Worm (Caenorhabditis elegans) whole organism, young adult: ENCODE results near the gene pqn-76.

Experiments used
- B0019.2 ChIP-seq: fragments of 200-800 bp; sonication (Bioruptor generic); conservative IDR thresholded peaks from 2 replicates; pipeline ENCODE4 v1.3.6; 2022; ENCODE audit warnings: missing genetic modification reagents, missing genetic modification characterization, missing compliant biosample characterization
- B0035.1 ChIP-seq: sonication (generic microtip); optimal IDR thresholded peaks from 2 replicates; lab custom pipeline; 2016; ENCODE audit warnings: missing genetic modification characterization, mild to moderate bottlenecking, missing compliant biosample characterization, missing genotype, missing genetic modification reagents
- C06A6.2 ChIP-seq: fragments of 200-800 bp; sonication (Bioruptor generic); conservative IDR thresholded peaks from 2 replicates; pipeline ENCODE4 v1.3.6; 2022; ENCODE audit warnings: missing genetic modification characterization, missing compliant biosample characterization
- D2030.7 ChIP-seq: fragments of 200-800 bp; sonication (Bioruptor generic); IDR thresholded peaks from 2 replicates; pipeline ENCODE4 v1.3.6; 2022; ENCODE audit warnings: missing genetic modification reagents, missing genetic modification characterization, missing compliant biosample characterization
- F22D6.2 ChIP-seq: sonication (generic microtip); optimal IDR thresholded peaks from 2 replicates; lab custom pipeline; 2016; ENCODE audit warnings: mild to moderate bottlenecking, missing genetic modification characterization, missing compliant biosample characterization
- F33H1.4 ChIP-seq: fragments of 200-800 bp; sonication (Bioruptor generic); IDR thresholded peaks from 2 replicates; pipeline ENCODE4 v1.3.6; 2022; ENCODE audit warnings: missing genetic modification reagents, missing genetic modification characterization, missing compliant biosample characterization
- F57C9.4 ChIP-seq: sonication (generic microtip); optimal IDR thresholded peaks from 2 replicates; lab custom pipeline; 2017; ENCODE audit warnings: mild to moderate bottlenecking, missing genetic modification characterization, missing compliant biosample characterization
- K12H6.12 ChIP-seq: fragments of 200-800 bp; sonication (Bioruptor generic); optimal IDR thresholded peaks from 2 replicates; lab custom pipeline; 2018; ENCODE audit warnings: mild to moderate bottlenecking, missing genetic modification characterization, missing compliant biosample characterization
- T07F8.4 ChIP-seq: sonication (generic microtip); optimal IDR thresholded peaks from 2 replicates; lab custom pipeline; 2016; ENCODE audit warnings: mild to moderate bottlenecking, missing genetic modification characterization, moderate library complexity, missing compliant biosample characterization
- T26A5.8 ChIP-seq: sonication (generic microtip); optimal IDR thresholded peaks from 2 replicates; lab custom pipeline; 2016; ENCODE audit warnings: missing genetic modification characterization, missing compliant biosample characterization
- Y56A3A.18 ChIP-seq: fragments of 200-800 bp; sonication (Bioruptor generic); IDR thresholded peaks from 2 replicates; pipeline ENCODE4 v1.3.6; 2022; ENCODE audit warnings: missing genetic modification reagents, missing genetic modification characterization, missing compliant biosample characterization
- aptf-2 ChIP-seq: fragments of 200-800 bp; sonication (Bioruptor generic); conservative IDR thresholded peaks from 2 replicates; pipeline ENCODE4 v1.3.6; 2022; ENCODE audit warnings: missing genetic modification reagents, missing genetic modification characterization, missing compliant biosample characterization
- aptf-3 ChIP-seq: fragments of 200-800 bp; sonication (Bioruptor generic); IDR thresholded peaks from 2 replicates; pipeline ENCODE4 v1.3.6; 2022; ENCODE audit warnings: missing genetic modification characterization, missing compliant biosample characterization
- attf-5 ChIP-seq: fragments of 200-800 bp; sonication (Bioruptor generic); optimal IDR thresholded peaks from 2 replicates; lab custom pipeline; 2018; ENCODE audit warnings: mild to moderate bottlenecking, missing genetic modification characterization, missing compliant biosample characterization
- attf-6 ChIP-seq: fragments of 200-800 bp; sonication (Bioruptor generic); IDR thresholded peaks from 2 replicates; pipeline ENCODE4 v1.3.6; 2022; ENCODE audit warnings: missing genetic modification reagents, missing genetic modification characterization, missing compliant biosample characterization
- bed-2 ChIP-seq: fragments of 200-800 bp; sonication (Bioruptor generic); IDR thresholded peaks from 2 replicates; pipeline ENCODE4 v1.3.6; 2022; ENCODE audit warnings: missing genetic modification reagents, missing genetic modification characterization, missing compliant biosample characterization
- ccch-3 ChIP-seq: fragments of 200-800 bp; sonication (Bioruptor generic); optimal IDR thresholded peaks from 2 replicates; lab custom pipeline; 2018; ENCODE audit warnings: mild to moderate bottlenecking, missing genetic modification characterization, missing compliant biosample characterization
- cebp-1 ChIP-seq, 2 experiments: fragments of 200-800 bp in 1 of 2; sonication (Bioruptor generic) in 1 of 2; sonication (generic microtip) in 1 of 2; IDR thresholded peaks in 1 of 2; optimal IDR thresholded peaks in 1 of 2; 2 replicates each; pipeline versions ENCODE4 v1.3.6 to Lab custom; 2017 to 2022; ENCODE audit warnings: missing compliant biosample characterization in 2 of 2, missing genetic modification characterization in 2 of 2, mild to moderate bottlenecking in 1 of 2, missing genetic modification reagents in 1 of 2, moderate library complexity in 1 of 2
- ceh-100 ChIP-seq: fragments of 200-800 bp; sonication (Bioruptor generic); IDR thresholded peaks from 2 replicates; pipeline ENCODE4 v1.3.6; 2022; ENCODE audit warnings: missing genetic modification reagents, missing genetic modification characterization, missing compliant biosample characterization
- dox-1 ChIP-seq: fragments of 200-800 bp; sonication (Bioruptor generic); IDR thresholded peaks from 2 replicates; pipeline ENCODE4 v1.3.6; 2022; ENCODE audit warnings: missing genetic modification reagents, missing genetic modification characterization, missing compliant biosample characterization
- dpff-1 ChIP-seq: sonication (generic microtip); optimal IDR thresholded peaks from 2 replicates; lab custom pipeline; 2017; ENCODE audit warnings: mild to moderate bottlenecking, missing genetic modification characterization, missing compliant biosample characterization
- hrde-1 ChIP-seq: sonication (generic microtip); optimal IDR thresholded peaks from 2 replicates; lab custom pipeline; 2016; ENCODE audit warnings: missing genetic modification characterization, mild to moderate bottlenecking, missing compliant biosample characterization, moderate library complexity, missing genotype, missing genetic modification reagents, borderline replicate concordance
- hsf-1 ChIP-seq: fragments of 200-800 bp; sonication (Bioruptor generic); IDR thresholded peaks from 2 replicates; pipeline ENCODE4 v1.3.6; 2022; ENCODE audit warnings: missing genetic modification reagents, missing genetic modification characterization, missing compliant biosample characterization
- let-526 ChIP-seq: fragments of 200-800 bp; sonication (Bioruptor generic); IDR thresholded peaks from 2 replicates; pipeline ENCODE4 v1.3.6; 2022; ENCODE audit warnings: missing genetic modification reagents, missing genetic modification characterization, missing compliant biosample characterization
- lin-40 ChIP-seq: sonication (generic microtip); optimal IDR thresholded peaks from 2 replicates; lab custom pipeline; 2016; ENCODE audit warnings: missing genetic modification characterization, mild to moderate bottlenecking, missing compliant biosample characterization, missing genotype, missing genetic modification reagents
- lir-1 ChIP-seq: fragments of 200-800 bp; sonication (Bioruptor generic); conservative IDR thresholded peaks from 2 replicates; pipeline ENCODE4 v1.3.6; 2022; ENCODE audit warnings: missing genetic modification reagents, missing genetic modification characterization, missing compliant biosample characterization
- lsl-1 ChIP-seq: fragments of 200-800 bp; sonication (Bioruptor generic); optimal IDR thresholded peaks from 2 replicates; lab custom pipeline; 2018; ENCODE audit warnings: mild to moderate bottlenecking, missing genetic modification characterization, moderate library complexity, missing compliant biosample characterization
- mcd-1 ChIP-seq: fragments of 200-800 bp; sonication (Bioruptor generic); IDR thresholded peaks from 2 replicates; pipeline ENCODE4 v1.3.6; 2022; ENCODE audit warnings: missing genetic modification reagents, missing genetic modification characterization, missing compliant biosample characterization
- nfyb-1 ChIP-seq: fragments of 200-800 bp; sonication (Bioruptor generic); IDR thresholded peaks from 2 replicates; pipeline ENCODE4 v1.3.6; 2022; ENCODE audit warnings: missing genetic modification reagents, missing genetic modification characterization, missing compliant biosample characterization
- nhr-120 ChIP-seq: fragments of 200-800 bp; sonication (Bioruptor generic); IDR thresholded peaks from 2 replicates; pipeline ENCODE4 v1.3.6; 2022; ENCODE audit warnings: missing genetic modification characterization, missing compliant biosample characterization
- nhr-80 ChIP-seq: sonication (generic microtip); optimal IDR thresholded peaks from 2 replicates; lab custom pipeline; 2016; ENCODE audit warnings: missing genetic modification characterization, missing compliant biosample characterization
- pbrm-1 ChIP-seq: fragments of 200-800 bp; sonication (Bioruptor generic); IDR thresholded peaks from 2 replicates; pipeline ENCODE4 v1.3.6; 2022; ENCODE audit warnings: missing genetic modification reagents, missing genetic modification characterization, missing compliant biosample characterization
- repo-1 ChIP-seq: sonication (generic microtip); optimal IDR thresholded peaks from 2 replicates; lab custom pipeline; 2017; ENCODE audit warnings: mild to moderate bottlenecking, missing genetic modification characterization, missing compliant biosample characterization
- snpc-4 ChIP-seq, 5 experiments: fragments of 150-350 bp in 1 of 5; sonication (generic microtip) in 4 of 5; optimal IDR thresholded peaks; 2 replicates each; lab custom pipeline; 2014 to 2018; ENCODE audit warnings: missing genetic modification characterization in 5 of 5, missing biosample characterization in 3 of 5, antibody characterized with exemption in 2 of 5, mild to moderate bottlenecking in 2 of 5, missing compliant biosample characterization in 2 of 5, missing genotype in 2 of 5, moderate library complexity in 2 of 5, missing genetic modification reagents in 1 of 5
- tbp1 ChIP-seq: fragments of 200-800 bp; sonication (Bioruptor generic); optimal IDR thresholded peaks from 2 replicates; lab custom pipeline; 2018; ENCODE audit warnings: mild to moderate bottlenecking, missing genetic modification characterization, missing compliant biosample characterization
- zfh-2 ChIP-seq: fragments of 200-800 bp; sonication (Bioruptor generic); conservative IDR thresholded peaks from 2 replicates; pipeline ENCODE4 v1.3.6; 2022; ENCODE audit warnings: missing genetic modification reagents, missing genetic modification characterization, missing compliant biosample characterization
- ztf-22 ChIP-seq: fragments of 200-800 bp; sonication (Bioruptor generic); optimal IDR thresholded peaks from 2 replicates; lab custom pipeline; 2018; ENCODE audit warnings: mild to moderate bottlenecking, missing genetic modification characterization, moderate library complexity, missing compliant biosample characterization

The pqn-76 gene

DNA sequence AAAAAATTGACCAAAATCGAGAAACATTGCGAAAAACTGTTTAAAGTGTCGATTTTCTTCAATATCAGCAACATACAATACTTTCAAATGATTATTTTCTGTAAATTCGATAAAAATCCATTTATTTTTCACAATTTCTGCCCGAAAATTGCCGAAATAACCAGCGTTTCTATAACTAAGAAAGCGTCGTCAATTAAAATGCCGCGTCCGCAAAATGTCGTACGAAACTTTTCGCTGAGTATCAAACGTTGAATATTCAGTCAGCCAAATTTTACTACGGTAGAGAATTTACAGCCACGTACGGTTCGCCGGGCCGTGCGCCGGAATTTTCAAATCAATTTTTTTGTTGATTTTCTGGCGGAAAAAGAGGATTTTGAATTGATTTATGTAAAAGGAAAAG, 48.4 kb upstream of the pqn-76 start (continued):
- TF ChIP-seq aptf-2 (peak; percentile 83; the same call in 1 of the 2 replicates), nhr-120 (GFP tag; lab: Robert Waterston, UW) (0 out of 2 replicates have a peak, but pooled peaks have one; percentile 72), dox-1 (GFP tag; lab: Robert Waterston, UW) (peak; percentile 97; the same call in 1 of the 2 replicates), B0019.2 (GFP tag; lab: Robert Waterston, UW) (peak; percentile 88), tbp1 (peak; percentile 22), let-526 (GFP tag; lab: Robert Waterston, UW) (peak; percentile 72; the same call in 1 of the 2 replicates)
- TF ChIP-seq, all 124 proteins: peak for 48; not testable (repeated sequence) for 76

- TF ChIP-seq snpc-4 (GFP tag; optimal IDR thresholded peaks at IDR 0.05; lab: Kevin White, UChicago) (no peak), snpc-4 (tag; optimal IDR thresholded peaks at IDR 0.05; lab: Kevin White, UChicago) (peak in 2 of 4 experiments; percentile 54 to 81), hrde-1 (no peak), Y56A3A.18 (GFP tag; lab: Robert Waterston, UW) (no peak), attf-6 (GFP tag; lab: Robert Waterston, UW) (0 out of 2 replicates have a peak, but pooled peaks have one; percentile 66), tbp1 (no peak), pbrm-1 (no peak), aptf-3 (GFP tag; lab: Robert Waterston, UW) (no peak), K12H6.12 (tag; lab: Kevin White, UChicago) (no peak), lsl-1 (GFP tag; lab: Kevin White, UChicago) (no peak), F33H1.4 (GFP tag; lab: Robert Waterston, UW) (no peak)
Observed at ce11 chrIV:15537338-15537737, 41.5 kb upstream of the pqn-76 start.

DNA sequence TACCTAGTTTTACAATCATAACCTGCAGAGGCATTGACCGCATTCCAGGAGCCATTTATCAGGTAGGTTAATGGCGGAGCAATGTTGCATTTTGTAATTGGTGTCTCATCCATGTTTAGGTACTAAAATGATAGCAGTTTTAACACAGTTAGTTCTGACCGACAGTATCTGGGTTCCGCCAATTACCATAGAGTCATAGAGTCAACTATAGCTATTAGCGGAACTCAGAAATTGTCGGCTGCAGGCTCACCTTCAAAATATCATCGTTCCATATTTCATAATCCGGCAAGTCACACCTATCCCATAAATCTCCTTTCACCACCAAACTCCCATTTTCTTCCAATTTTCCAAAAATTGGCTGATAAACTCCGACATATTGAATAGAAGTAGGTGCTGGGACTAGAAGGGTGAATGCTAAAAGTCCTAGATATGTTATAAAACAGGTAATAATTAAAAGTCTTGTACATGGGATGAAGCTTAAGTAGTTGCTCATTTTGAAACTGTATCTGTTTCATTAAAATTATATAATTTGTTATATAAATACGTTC, 39.4 kb upstream of the pqn-76 start, which contains the start of gene Y73F8A.35:
TSS of gene Y73F8A.35 (minus strand) at position 498 of the 548 bp plus-strand sequence.
- TF ChIP-seq repo-1 (tag; lab: Kevin White, UChicago) (no peak), ztf-22 (no peak), ceh-100 (GFP tag; lab: Robert Waterston, UW) (no peak), C06A6.2 (GFP tag; lab: Robert Waterston, UW) (no peak), hsf-1 (GFP tag; lab: Robert Waterston, UW) (no peak), snpc-4 (GFP tag; optimal IDR thresholded peaks at IDR 0.05; lab: Kevin White, UChicago) (no peak), snpc-4 (tag; optimal IDR thresholded peaks at IDR 0.05; lab: Kevin White, UChicago) (peak in 2 of 4 experiments; percentile 9 to 79)

DNA sequence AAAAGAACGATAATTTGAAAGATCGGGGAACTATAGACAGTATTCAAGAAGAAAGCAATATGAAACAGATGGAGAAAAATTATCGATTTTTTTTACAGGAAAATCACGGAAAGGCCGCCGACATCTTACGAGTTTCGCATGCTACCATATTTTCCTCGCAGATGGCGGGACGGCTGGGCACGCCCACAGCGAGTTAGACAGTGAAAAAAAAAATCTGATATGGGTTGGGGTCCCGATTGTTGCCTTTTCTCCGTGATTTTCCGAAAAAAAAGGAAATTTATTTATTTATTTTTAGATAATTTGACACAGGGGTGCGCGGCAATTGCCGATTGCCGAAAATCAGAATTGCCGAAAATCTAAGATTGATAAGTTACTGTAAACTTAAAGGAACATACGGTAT, 24.1 kb upstream of the pqn-76 start:
- TF ChIP-seq attf-5 = no peak
- peak; percentile 45; the same call in 1 of the 2 replicates for TF ChIP-seq attf-6 (GFP tag; lab: Robert Waterston, UW)
- no peak for TF ChIP-seq snpc-4 (GFP tag; optimal IDR thresholded peaks at IDR 0.05; lab: Kevin White, UChicago)
- TF ChIP-seq snpc-4 (tag; optimal IDR thresholded peaks at IDR 0.05; lab: Kevin White, UChicago) = peak in 2 of 4 experiments; percentile 53 to 54

ce11 chrIV:15559065-15559464, 19.8 kb upstream of the pqn-76 start:
- TF ChIP-seq nhr-80 (no peak), nfyb-1 (GFP tag; lab: Robert Waterston, UW) (peak; percentile 17; the same call in 1 of the 2 replicates)

- TF ChIP-seq lin-40 (tag; lab: Kevin White, UChicago) = peak; percentile 40
- peak; percentile 14 for TF ChIP-seq snpc-4 (GFP tag; optimal IDR thresholded peaks at IDR 0.05; lab: Kevin White, UChicago)
- peak in 2 of 4 experiments; percentile 63 to 83 for TF ChIP-seq snpc-4 (tag; optimal IDR thresholded peaks at IDR 0.05; lab: Kevin White, UChicago)
- no peak for TF ChIP-seq T26A5.8 (tag; lab: Kevin White, UChicago)
- no peak for TF ChIP-seq D2030.7 (GFP tag; lab: Robert Waterston, UW)
- TF ChIP-seq F57C9.4 (tag; lab: Kevin White, UChicago) = no peak
- TF ChIP-seq dpff-1 (tag; lab: Kevin White, UChicago) = no peak
- no peak for TF ChIP-seq cebp-1 (GFP tag; IDR thresholded peaks at IDR 0.05; lab: Robert Waterston, UW)
- peak; percentile 49 for TF ChIP-seq cebp-1 (tag; optimal IDR thresholded peaks at IDR 0.05; lab: Kevin White, UChicago)
- peak; percentile 78 for TF ChIP-seq K12H6.12 (tag; lab: Kevin White, UChicago)
- no peak for TF ChIP-seq B0035.1 (tag; lab: Kevin White, UChicago)
- no peak for TF ChIP-seq bed-2 (GFP tag; lab: Robert Waterston, UW)
- TF ChIP-seq zfh-2 (GFP tag; lab: Robert Waterston, UW) = no peak
- TF ChIP-seq T07F8.4 (tag; lab: Kevin White, UChicago) = no peak
- TF ChIP-seq mcd-1 = no peak
- no peak for TF ChIP-seq ztf-22
- TF ChIP-seq lir-1 (GFP tag; lab: Robert Waterston, UW) = peak; percentile 93
- TF ChIP-seq F22D6.2 (tag; lab: Kevin White, UChicago) = no peak
- TF ChIP-seq ccch-3 (GFP tag; lab: Kevin White, UChicago) = no peak
Observed at ce11 chrIV:15561223-15561656, 17.6 kb upstream of the pqn-76 start.
